Fruit fly (Drosophila melanogaster) whole organism, wandering third instar larva: Measurements from ENCODE around the gene trem.

ENCODE experiments used
- lola ChIP-seq: fragments of >200 bp; optimal IDR thresholded peaks from 2 replicates; lab custom pipeline; 2017; ENCODE audit warnings: missing biosample characterization, missing genetic modification characterization
- pan ChIP-seq: fragments of >200 bp; optimal IDR thresholded peaks from 2 replicates; lab custom pipeline; 2017

DNA sequence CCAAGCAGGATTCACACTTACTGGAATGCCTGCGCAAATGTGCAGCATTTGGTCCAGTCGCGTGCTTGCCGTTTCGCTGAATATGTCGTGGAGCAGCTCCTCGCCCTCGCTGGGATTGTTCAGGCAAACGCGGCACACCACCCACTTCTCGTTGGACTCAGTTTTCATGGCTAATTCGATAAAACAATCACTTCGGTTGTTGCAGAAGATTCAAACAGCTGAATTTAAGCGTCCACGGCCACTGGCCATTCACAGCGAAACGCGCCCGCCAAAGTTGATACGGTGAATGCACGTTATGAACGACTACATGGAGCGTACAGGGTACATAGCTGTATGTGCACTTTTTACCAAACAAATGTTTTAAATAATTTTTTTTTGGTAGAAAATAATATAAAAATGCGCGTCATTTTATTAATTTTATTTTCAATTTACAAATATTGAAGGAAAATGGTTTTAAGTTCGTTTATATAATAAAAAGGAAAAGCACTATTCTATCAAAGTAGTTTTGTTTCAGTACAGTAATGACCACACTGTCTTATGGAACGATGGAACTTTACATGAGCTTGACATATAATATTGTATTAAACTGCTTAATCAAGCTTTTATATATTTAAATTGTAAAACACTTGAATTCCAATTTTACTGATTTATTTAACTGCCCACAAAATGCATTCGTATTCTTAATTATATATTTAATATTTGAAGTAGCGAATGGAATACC, at the start of gene trem:
- TF ChIP-seq pan (lab: Kevin White, UChicago), result no peak
- no peak for TF ChIP-seq lola (GFP tag; lab: Kevin White, UChicago)
